Fruit fly (Drosophila melanogaster): ENCODE measurements around the gene IntS4.

The IntS4 gene

DNA sequence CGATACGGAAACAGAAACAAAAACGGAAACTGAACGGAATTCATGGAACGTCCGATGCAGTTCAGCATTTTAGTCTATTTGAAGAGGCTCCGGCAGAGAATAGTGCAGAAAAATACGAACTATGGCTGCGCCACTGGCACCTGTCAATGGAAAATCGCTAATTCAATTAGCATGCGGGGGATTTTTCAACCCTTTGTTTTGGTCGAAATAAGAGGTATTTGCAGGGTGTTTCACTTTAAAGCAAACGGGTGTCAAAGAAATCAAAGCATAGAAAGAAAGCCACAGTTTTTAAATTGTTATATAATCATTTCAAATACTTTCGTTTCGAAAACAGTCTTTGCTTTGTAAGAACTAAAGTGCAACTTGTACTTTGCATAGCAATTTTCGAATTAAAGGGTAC, 29.0 kb downstream of the IntS4 start, which contains the start of gene PIP82:
TSS of gene PIP82 (minus strand) at position 101 of the 400 bp plus-strand sequence.
- TF ChIP-seq CG7101 (tag; optimal IDR thresholded peaks at IDR 0.05) = no peak
- TF ChIP-seq Crg-1 (GFP tag; optimal IDR thresholded peaks at IDR 0.05) = no peak
- no peak for TF ChIP-seq CG7045 (GFP tag; optimal IDR thresholded peaks at IDR 0.05)
- no peak for TF ChIP-seq cic (GFP tag; optimal IDR thresholded peaks at IDR 0.05)

DNA sequence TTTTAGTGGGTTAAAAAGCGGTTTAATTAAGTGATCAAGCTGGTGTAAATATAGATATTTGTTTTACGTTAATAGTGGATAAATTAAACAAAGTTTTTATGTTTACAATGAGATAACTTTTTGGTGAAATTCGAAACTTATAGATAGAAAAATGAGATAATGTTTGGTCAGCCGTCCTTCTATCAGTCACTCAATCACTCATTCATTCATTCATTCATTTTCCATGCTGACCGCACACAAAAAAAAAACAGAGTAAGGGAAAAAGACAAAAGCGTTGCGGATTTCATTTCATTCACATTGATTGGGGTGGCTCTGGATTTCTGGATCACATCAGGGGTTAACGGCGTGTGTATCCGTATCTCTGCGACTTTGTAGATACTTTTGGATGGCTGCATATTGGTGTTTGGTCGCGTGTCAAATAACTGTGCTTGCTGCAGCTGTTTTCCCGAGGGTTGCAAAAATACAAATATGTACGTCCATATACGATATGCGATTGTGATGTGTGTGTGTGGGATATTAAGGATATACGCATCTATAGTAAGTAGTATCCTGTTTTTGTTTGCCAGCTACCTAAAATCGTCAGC, 34.9 kb downstream of the IntS4 start:
- TF ChIP-seq toe (GFP tag; optimal IDR thresholded peaks at IDR 0.05) (no peak), kay (GFP tag; ENCODE audit: borderline replicate concordance) (no peak), pad (GFP tag; optimal IDR thresholded peaks at IDR 0.05) (no peak), tj (GFP tag; optimal IDR thresholded peaks at IDR 0.05) (peak; percentile 40)

DNA sequence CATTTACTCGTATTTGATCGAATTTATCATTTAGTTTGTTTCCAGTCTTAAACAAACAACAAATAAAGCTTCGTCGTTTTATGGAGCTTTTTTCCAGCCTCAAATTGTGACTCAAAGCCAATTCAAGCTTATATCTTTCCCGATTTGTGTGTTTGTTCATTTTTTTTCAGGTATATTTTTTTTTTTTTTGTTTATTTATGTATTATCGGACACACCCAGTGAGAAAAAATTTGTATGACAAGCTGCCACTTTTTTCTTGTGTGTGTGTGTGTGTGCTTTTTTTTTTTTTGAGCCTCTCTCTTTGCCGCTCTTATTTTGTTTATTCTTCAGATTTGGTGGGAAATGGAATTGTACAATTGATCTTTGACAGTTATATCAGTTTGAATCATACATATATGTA, 36.1 kb downstream of the IntS4 start:
- TF ChIP-seq Crg-1 (GFP tag; optimal IDR thresholded peaks at IDR 0.05) = no peak

DNA sequence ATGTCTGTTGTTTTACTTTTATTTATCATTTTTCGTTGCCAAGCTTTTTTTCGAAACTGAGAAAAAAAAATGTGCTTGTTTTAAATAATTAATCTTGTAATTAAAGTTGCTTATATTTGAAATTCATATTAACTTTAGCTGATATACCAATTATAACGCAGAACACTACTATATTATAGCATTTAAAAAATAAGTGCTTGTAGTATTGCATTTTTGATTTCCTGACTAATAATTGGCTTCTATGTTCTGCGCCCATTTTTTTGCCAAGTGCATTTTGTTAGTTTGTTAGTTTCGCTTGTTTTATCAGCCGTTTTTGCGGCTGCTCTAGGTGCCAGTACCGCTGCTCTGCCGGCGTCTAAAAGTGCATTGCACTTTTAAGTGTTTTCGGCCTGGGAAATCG, 37.1 kb downstream of the IntS4 start:
- no peak for TF ChIP-seq CG7101 (tag; optimal IDR thresholded peaks at IDR 0.05)
- no peak for TF ChIP-seq pad (GFP tag; optimal IDR thresholded peaks at IDR 0.05)
- no peak for TF ChIP-seq Mnt (GFP tag; optimal IDR thresholded peaks at IDR 0.05)

DNA sequence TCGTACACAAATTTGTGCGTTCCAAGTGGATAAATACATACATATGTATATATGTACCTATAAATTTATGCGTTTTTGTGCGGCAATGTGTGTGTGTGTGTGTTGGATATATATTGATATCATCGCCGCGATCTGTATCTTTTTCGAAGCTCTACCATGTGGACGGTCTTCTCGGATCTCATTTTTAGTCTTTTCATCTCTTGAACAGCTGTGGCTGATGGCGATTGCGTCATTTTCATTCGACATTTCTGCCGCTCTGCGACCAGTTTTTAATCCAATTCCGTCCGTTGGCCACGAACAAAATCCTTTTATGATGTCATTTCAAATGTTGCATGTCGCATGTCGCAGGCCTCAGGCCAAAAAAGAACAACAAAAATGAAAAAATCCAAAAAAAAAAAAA, 38.1 kb downstream of the IntS4 start:
- TF ChIP-seq toe (GFP tag; optimal IDR thresholded peaks at IDR 0.05) (no peak), CG33017 (tag; optimal IDR thresholded peaks at IDR 0.05) (no peak), ovo (GFP tag; optimal IDR thresholded peaks at IDR 0.05) (no peak), Hr96 (GFP tag; optimal IDR thresholded peaks at IDR 0.05) (no peak), pad (GFP tag; optimal IDR thresholded peaks at IDR 0.05) (no peak), Mnt (GFP tag; optimal IDR thresholded peaks at IDR 0.05) (no peak), CG12768 (GFP tag; optimal IDR thresholded peaks at IDR 0.05) (no peak), Crg-1 (GFP tag; optimal IDR thresholded peaks at IDR 0.05) (no peak), bab1 (GFP tag; optimal IDR thresholded peaks at IDR 0.05) (no peak), CG5204 (GFP tag; optimal IDR thresholded peaks at IDR 0.05) (no peak), CG1620 (GFP tag; optimal IDR thresholded peaks at IDR 0.05) (no peak), cic (GFP tag; optimal IDR thresholded peaks at IDR 0.05) (no peak), CG7101 (tag; optimal IDR thresholded peaks at IDR 0.05) (no peak), CG11617 (GFP tag; optimal IDR thresholded peaks at IDR 0.05) (no peak), CG14711 (tag; optimal IDR thresholded peaks at IDR 0.05) (no peak), cnc (optimal IDR thresholded peaks at IDR 0.05) (no peak), Clk (GFP tag; optimal IDR thresholded peaks at IDR 0.05) (no peak), kay (GFP tag; ENCODE audit: borderline replicate concordance) (no peak), tj (GFP tag; optimal IDR thresholded peaks at IDR 0.05) (no peak), CG7045 (GFP tag; optimal IDR thresholded peaks at IDR 0.05) (no peak)

- TF ChIP-seq pad (GFP tag; optimal IDR thresholded peaks at IDR 0.05) = peak; percentile 67
- no peak for TF ChIP-seq Mnt (GFP tag; optimal IDR thresholded peaks at IDR 0.05)
Measured at dm6 chrX:8518025-8518661, 40.4 kb downstream of the IntS4 start.

DNA sequence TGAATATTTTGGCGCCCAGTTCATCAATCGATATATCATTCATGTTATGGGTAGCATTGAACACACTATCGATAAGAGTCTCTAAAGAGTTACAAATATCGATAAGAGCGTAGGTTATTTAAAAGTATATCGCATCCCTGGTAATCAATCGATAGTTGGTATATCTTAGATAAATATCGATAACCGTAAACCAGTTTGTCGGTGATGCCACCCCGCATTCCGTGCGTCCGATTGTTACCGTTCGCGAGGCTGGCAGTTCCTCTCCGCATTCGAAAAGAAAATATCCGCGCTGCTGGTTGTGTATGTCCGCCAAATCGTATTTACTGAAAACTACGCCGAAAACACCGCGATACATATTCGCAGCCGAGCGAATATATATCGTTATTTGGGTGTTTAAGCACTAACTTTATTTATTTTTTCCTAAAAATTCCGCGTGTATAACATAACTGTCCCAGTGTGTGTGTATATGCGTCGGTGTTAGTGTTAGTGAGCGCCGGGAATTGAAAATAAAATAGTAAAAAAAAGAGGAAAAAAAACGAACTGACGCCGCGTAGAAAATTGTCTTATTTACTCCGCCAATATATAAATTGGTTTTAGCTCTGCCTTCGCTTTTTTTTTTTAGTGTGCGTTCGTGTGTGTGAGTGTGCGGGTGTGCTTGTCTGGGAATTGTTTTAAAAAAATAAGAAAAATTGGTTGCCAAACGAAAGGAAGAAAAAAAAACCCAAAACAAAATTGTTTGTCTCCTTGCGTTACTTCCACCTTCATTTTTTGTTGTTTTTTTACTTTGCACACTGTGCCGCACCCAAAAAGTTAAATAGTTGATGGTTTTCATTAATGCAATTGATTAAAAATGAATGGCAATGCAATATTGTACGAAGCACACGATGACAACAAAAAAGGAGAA, 41.2 kb downstream of the IntS4 start, which contains the start of gene Nrg:
TSS of gene Nrg (plus strand) at position 253 of the 904 bp plus-strand sequence.
- TF ChIP-seq cic (GFP tag; optimal IDR thresholded peaks at IDR 0.05) = peak; percentile 11
- peak; percentile 65 for TF ChIP-seq Mnt (GFP tag; optimal IDR thresholded peaks at IDR 0.05)
- peak; percentile 44 for TF ChIP-seq CG1620 (GFP tag; optimal IDR thresholded peaks at IDR 0.05)
- TF ChIP-seq CG12768 (GFP tag; optimal IDR thresholded peaks at IDR 0.05) = peak; percentile 14
- TF ChIP-seq CG33017 (tag; optimal IDR thresholded peaks at IDR 0.05) = no peak
- no peak for TF ChIP-seq CG14711 (tag; optimal IDR thresholded peaks at IDR 0.05)
- TF ChIP-seq toe (GFP tag; optimal IDR thresholded peaks at IDR 0.05) = peak; percentile 3
- peak; percentile 89 for TF ChIP-seq bab1 (GFP tag; optimal IDR thresholded peaks at IDR 0.05)
- peak; percentile 17 for TF ChIP-seq CG7101 (tag; optimal IDR thresholded peaks at IDR 0.05)
- TF ChIP-seq tj (GFP tag; optimal IDR thresholded peaks at IDR 0.05) = peak; percentile 21
- TF ChIP-seq kay (GFP tag; ENCODE audit: borderline replicate concordance) = no peak
- peak; percentile 40 for TF ChIP-seq Crg-1 (GFP tag; optimal IDR thresholded peaks at IDR 0.05)
- TF ChIP-seq CG11617 (GFP tag; optimal IDR thresholded peaks at IDR 0.05) = peak; percentile 1
- peak; percentile 39 for TF ChIP-seq pad (GFP tag; optimal IDR thresholded peaks at IDR 0.05)
- peak; percentile 3 for TF ChIP-seq ovo (GFP tag; optimal IDR thresholded peaks at IDR 0.05)

Measured in whole organism, adult.